Fruit fly (Drosophila melanogaster): ENCODE data around the gene CG43089.

The CG43089 gene

DNA sequence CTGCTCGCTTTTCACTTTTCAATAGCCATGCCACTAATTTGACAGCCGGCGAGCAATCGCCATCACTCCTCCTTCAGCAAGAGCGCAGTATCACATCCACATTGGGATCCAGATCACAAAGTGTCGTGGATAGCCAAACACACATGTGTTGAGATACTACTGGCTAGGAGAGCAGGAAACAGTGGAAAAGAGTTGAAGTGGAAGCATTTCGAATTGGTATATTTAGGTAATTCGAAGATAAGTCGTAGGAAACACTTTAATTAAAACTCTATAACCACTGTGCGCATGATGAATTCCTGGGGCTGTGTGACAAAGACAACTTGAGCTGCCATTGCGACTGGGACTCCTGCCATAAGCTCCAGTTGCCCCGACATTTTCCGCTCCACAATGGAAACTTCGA is 23.7 kb upstream of the CG43089 start (continued):
- peak; percentile 24 for TF ChIP-seq CG3032 (tag; optimal IDR thresholded peaks at IDR 0.05)
- TF ChIP-seq Met (GFP tag; optimal IDR thresholded peaks at IDR 0.05) = no peak
- TF ChIP-seq topi (GFP tag; optimal IDR thresholded peaks at IDR 0.05) = no peak
- TF ChIP-seq Hr4 (GFP tag; optimal IDR thresholded peaks at IDR 0.05) = peak; percentile 53
- TF ChIP-seq CG8119 (GFP tag; IDR thresholded peaks at IDR 0.05) = peak; percentile 35; the same call in 1 of the 3 replicates
- no peak for TF ChIP-seq lz (GFP tag; optimal IDR thresholded peaks at IDR 0.05)
- TF ChIP-seq acj6 (GFP tag; optimal IDR thresholded peaks at IDR 0.05) = peak; percentile 50
- peak; percentile 54 for TF ChIP-seq CG15336 (GFP tag; IDR thresholded peaks at IDR 0.05)
- peak; percentile 27 for TF ChIP-seq Sox14 (GFP tag; optimal IDR thresholded peaks at IDR 0.05)
- TF ChIP-seq CG11762 (GFP tag; optimal IDR thresholded peaks at IDR 0.05; ENCODE audit: insufficient read depth) = no peak
- TF ChIP-seq CG31627 (GFP tag; optimal IDR thresholded peaks at IDR 0.05) = no peak
- no peak for TF ChIP-seq Eip75B (GFP tag; optimal IDR thresholded peaks at IDR 0.05)
- no peak for TF ChIP-seq CG8632 (GFP tag; optimal IDR thresholded peaks at IDR 0.05)
- no peak for TF ChIP-seq Hr39 (GFP tag; optimal IDR thresholded peaks at IDR 0.05)
- TF ChIP-seq CG1621 (tag; optimal IDR thresholded peaks at IDR 0.05) = peak; percentile 9
- peak; percentile 10 for TF ChIP-seq CG10631 (GFP tag; optimal IDR thresholded peaks at IDR 0.05)
- peak; percentile 79 for TF ChIP-seq Eip78C (GFP tag)
- TF ChIP-seq ss (GFP tag; optimal IDR thresholded peaks at IDR 0.05) = peak in 1 of 2 experiments; percentile 26
- peak; percentile 12 for TF ChIP-seq pdm3 (GFP tag; optimal IDR thresholded peaks at IDR 0.05)
- TF ChIP-seq CG8319 (GFP tag; optimal IDR thresholded peaks at IDR 0.05) = no peak
- peak; percentile 24 for TF ChIP-seq OdsH (GFP tag; optimal IDR thresholded peaks at IDR 0.05)
- TF ChIP-seq dac (GFP tag; optimal IDR thresholded peaks at IDR 0.05) = no peak
- TF ChIP-seq fd59A (GFP tag; optimal IDR thresholded peaks at IDR 0.05) = no peak

DNA sequence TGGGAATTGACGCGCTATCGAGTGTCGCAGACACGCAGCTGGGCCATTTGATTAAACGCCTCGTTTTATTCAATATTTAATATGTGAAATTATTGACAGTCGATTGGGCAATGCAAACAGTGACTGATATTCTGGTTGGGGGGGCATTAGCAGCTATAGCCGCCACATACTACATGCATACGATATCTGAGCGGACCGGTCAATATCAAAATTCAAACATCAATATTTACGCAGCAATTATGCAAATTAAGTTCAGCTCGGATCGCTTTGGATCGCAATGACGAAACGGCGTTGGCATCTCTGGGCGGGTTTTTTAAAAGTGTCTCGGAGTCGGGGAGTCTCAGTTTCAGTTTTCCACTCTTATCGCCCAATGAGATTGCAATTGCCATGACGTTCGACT is 22.2 kb upstream of the CG43089 start:
- TF ChIP-seq Met (GFP tag; optimal IDR thresholded peaks at IDR 0.05) (peak; percentile 2), CG8119 (GFP tag; IDR thresholded peaks at IDR 0.05) (no peak), esn (GFP tag; optimal IDR thresholded peaks at IDR 0.05) (peak; percentile 33), Blimp-1 (GFP tag; optimal IDR thresholded peaks at IDR 0.05) (peak; percentile 39), CG34406 (GFP tag; optimal IDR thresholded peaks at IDR 0.05) (peak; percentile 12), CG6854 (GFP tag; optimal IDR thresholded peaks at IDR 0.05) (peak; percentile 66), Sox102F (GFP tag; optimal IDR thresholded peaks at IDR 0.05) (peak; percentile 7), vri (GFP tag; optimal IDR thresholded peaks at IDR 0.05) (peak; percentile 40), CG8319 (GFP tag; optimal IDR thresholded peaks at IDR 0.05) (no peak), svp (GFP tag) (peak; percentile 57), Lpt (GFP tag; optimal IDR thresholded peaks at IDR 0.05) (no peak)

DNA sequence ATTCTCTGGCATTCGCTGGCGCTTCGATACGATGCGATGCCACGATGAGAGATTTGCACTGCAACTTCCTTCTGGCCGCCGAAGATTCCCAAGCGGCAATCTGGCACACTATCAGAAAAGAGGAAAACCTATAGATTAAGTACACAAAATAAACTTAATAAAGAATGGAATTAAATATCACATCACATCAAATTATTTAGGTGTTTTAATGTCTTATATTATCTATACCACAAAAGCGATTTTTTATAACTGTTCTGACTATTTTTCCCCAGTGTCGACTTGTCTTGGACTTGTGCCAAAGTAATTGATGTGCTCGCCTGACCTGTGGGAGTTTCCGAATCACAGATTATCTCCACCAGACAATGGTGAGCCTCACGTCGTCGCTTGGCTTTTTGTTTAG is 18.4 kb upstream of the CG43089 start:
- TF ChIP-seq vri (GFP tag; optimal IDR thresholded peaks at IDR 0.05) = peak; percentile 8
- TF ChIP-seq CG10631 (GFP tag; optimal IDR thresholded peaks at IDR 0.05) = peak; percentile 15
- TF ChIP-seq CG34406 (GFP tag; optimal IDR thresholded peaks at IDR 0.05) = peak; percentile 11
- peak; percentile 51 for TF ChIP-seq Ets96B (tag; optimal IDR thresholded peaks at IDR 0.05)
- TF ChIP-seq topi (GFP tag; optimal IDR thresholded peaks at IDR 0.05) = peak; percentile 54
- no peak for TF ChIP-seq CG9139 (GFP tag; optimal IDR thresholded peaks at IDR 0.05)
- TF ChIP-seq net (GFP tag; optimal IDR thresholded peaks at IDR 0.05) = no peak
- peak; percentile 24 for TF ChIP-seq CG31627 (GFP tag; optimal IDR thresholded peaks at IDR 0.05)
- TF ChIP-seq CG3032 (tag; optimal IDR thresholded peaks at IDR 0.05) = peak; percentile 47
- peak; percentile 44 for TF ChIP-seq acj6 (GFP tag; optimal IDR thresholded peaks at IDR 0.05)
- peak; percentile 54 for TF ChIP-seq CG6808 (GFP tag; optimal IDR thresholded peaks at IDR 0.05)
- TF ChIP-seq Sox15 (GFP tag; optimal IDR thresholded peaks at IDR 0.05) = no peak
- peak; percentile 29 for TF ChIP-seq dsx (GFP tag; optimal IDR thresholded peaks at IDR 0.05; ENCODE audit: poor library complexity, severe bottlenecking)
- peak; percentile 58 for TF ChIP-seq Sox102F (GFP tag; optimal IDR thresholded peaks at IDR 0.05)
- TF ChIP-seq CG32006 (GFP tag; optimal IDR thresholded peaks at IDR 0.05) = peak; percentile 6
- peak; percentile 40 for TF ChIP-seq Hr39 (GFP tag; optimal IDR thresholded peaks at IDR 0.05)
- no peak for TF ChIP-seq CG15336 (GFP tag; IDR thresholded peaks at IDR 0.05)
- TF ChIP-seq pdm3 (GFP tag; optimal IDR thresholded peaks at IDR 0.05) = peak; percentile 31
- peak; percentile 40 for TF ChIP-seq CG3919 (GFP tag; optimal IDR thresholded peaks at IDR 0.05)
- peak in 1 of 2 experiments; percentile 4 for TF ChIP-seq ss (GFP tag; optimal IDR thresholded peaks at IDR 0.05)
- peak; percentile 85 for TF ChIP-seq svp (GFP tag)
- no peak for TF ChIP-seq CG6854 (GFP tag; optimal IDR thresholded peaks at IDR 0.05)
- TF ChIP-seq Hr38 (GFP tag; optimal IDR thresholded peaks at IDR 0.05) = no peak
- no peak for TF ChIP-seq Blimp-1 (GFP tag; optimal IDR thresholded peaks at IDR 0.05)
- TF ChIP-seq CG16779 (tag; optimal IDR thresholded peaks at IDR 0.05) = no peak
- no peak for TF ChIP-seq dac (GFP tag; optimal IDR thresholded peaks at IDR 0.05)
- TF ChIP-seq eg (GFP tag; IDR thresholded peaks at IDR 0.05) = no peak
- peak; percentile 40 for TF ChIP-seq Met (GFP tag; optimal IDR thresholded peaks at IDR 0.05)
- peak; percentile 59; the same call in 2 of the 3 replicates for TF ChIP-seq CG6163 (GFP tag; IDR thresholded peaks at IDR 0.05)
- peak; percentile 40 for TF ChIP-seq Smox (GFP tag; optimal IDR thresholded peaks at IDR 0.05)
- no peak for TF ChIP-seq CG6792 (GFP tag; optimal IDR thresholded peaks at IDR 0.05)
- TF ChIP-seq Sox14 (GFP tag; optimal IDR thresholded peaks at IDR 0.05) = peak; percentile 3
- peak; percentile 38 for TF ChIP-seq CG10669 (GFP tag; optimal IDR thresholded peaks at IDR 0.05)
